Fruit fly (Drosophila melanogaster) whole organism, pupa: ENCODE results near the gene dysf.

Experiments
- CG10348 ChIP-seq: fragments of 200-800 bp; sonication (Bioruptor generic); IDR thresholded peaks from 2 replicates; pipeline ENCODE4 v1.3.6; 2022; ENCODE audit warnings: missing biosample characterization, missing genetic modification characterization
- D1 ChIP-seq: fragments of 200-800 bp; sonication (Bioruptor generic); optimal IDR thresholded peaks from 2 replicates; lab custom pipeline; 2018; ENCODE audit warnings: missing biosample characterization, mild to moderate bottlenecking, missing genetic modification characterization, moderate library complexity
- fd96Ca ChIP-seq: fragments of 200-800 bp; sonication (Bioruptor generic); IDR thresholded peaks from 3 replicates; pipeline ENCODE4 v1.3.6; 2022; ENCODE audit warnings: missing biosample characterization, missing genetic modification characterization

DNA sequence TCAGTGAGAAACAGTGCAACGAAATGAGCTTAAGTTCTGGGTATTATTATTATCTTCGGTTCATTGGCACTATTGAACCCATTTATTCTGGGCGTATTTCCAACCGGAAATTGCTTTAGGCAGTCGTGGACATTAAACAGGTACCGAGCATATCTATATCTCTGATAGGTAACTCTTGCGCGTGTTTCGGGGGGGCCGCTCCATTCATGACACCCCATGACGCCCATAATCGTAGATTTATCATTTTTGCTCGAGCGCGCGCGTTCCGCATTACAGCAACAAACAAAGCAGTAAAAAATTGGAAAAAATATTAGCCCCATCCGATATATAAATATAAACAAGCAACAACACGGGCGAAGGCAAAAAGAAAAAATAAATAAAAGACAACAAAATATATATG lies 9.9 kb upstream of the dysf start:
- TF ChIP-seq fd96Ca (GFP tag; lab: Robert Waterston, UW), result no peak
- TF ChIP-seq D1 (tag; lab: Kevin White, UChicago), result no peak
- TF ChIP-seq CG10348 (GFP tag; lab: Robert Waterston, UW), result no peak
